Fruit fly (Drosophila melanogaster) whole organism, embryonic: ENCODE measurements around the gene dock.

Experiments
- Abd-B ChIP-seq: fragments of 200-800 bp; sonication (Bioruptor generic); optimal IDR thresholded peaks from 2 replicates; lab custom pipeline; 2018; ENCODE audit warnings: missing biosample characterization, mild to moderate bottlenecking, missing genetic modification characterization, moderate library complexity
- CG10366 ChIP-seq: fragments of 200-800 bp; sonication (Bioruptor generic); IDR thresholded peaks from 2 replicates; pipeline ENCODE4 v1.3.6; 2022; ENCODE audit warnings: missing biosample characterization, missing genetic modification characterization
- CG11560 ChIP-seq: fragments of 200-800 bp; sonication (Bioruptor generic); IDR thresholded peaks from 3 replicates; pipeline ENCODE4 v1.3.6; 2022; ENCODE audit warnings: missing biosample characterization, missing genetic modification characterization
- CG12236 ChIP-seq: fragments of 200-800 bp; sonication (Bioruptor generic); optimal IDR thresholded peaks from 2 replicates; lab custom pipeline; 2016; ENCODE audit warnings: missing biosample characterization, missing genetic modification characterization
- CG12942 ChIP-seq: fragments of 200-800 bp; sonication (Bioruptor generic); optimal IDR thresholded peaks from 3 replicates; lab custom pipeline; 2016; ENCODE audit warnings: missing biosample characterization, missing genetic modification characterization
- CG13296 ChIP-seq: fragments of 200-800 bp; sonication (Bioruptor generic); optimal IDR thresholded peaks from 3 replicates; lab custom pipeline; 2018; ENCODE audit warnings: missing biosample characterization, mild to moderate bottlenecking, missing genetic modification characterization
- CG15011 ChIP-seq: fragments of 200-800 bp; sonication (Bioruptor generic); optimal IDR thresholded peaks from 3 replicates; lab custom pipeline; 2018; ENCODE audit warnings: missing biosample characterization, mild to moderate bottlenecking, missing genetic modification characterization
- CG15514 ChIP-seq: fragments of 200-800 bp; sonication (Bioruptor generic); optimal IDR thresholded peaks from 3 replicates; lab custom pipeline; 2017; ENCODE audit warnings: missing biosample characterization, missing genetic modification characterization, mild to moderate bottlenecking, moderate library complexity, missing genetic modification reagents
- CG1602 ChIP-seq: fragments of 200-800 bp; sonication (Bioruptor generic); optimal IDR thresholded peaks from 3 replicates; lab custom pipeline; 2016; ENCODE audit warnings: missing biosample characterization, missing genetic modification characterization
- CG17829 ChIP-seq: fragments of 200-800 bp; optimal IDR thresholded peaks from 2 replicates; lab custom pipeline; 2019; ENCODE audit warnings: missing biosample characterization, mild to moderate bottlenecking, missing genetic modification characterization, moderate library complexity
- CG3281 ChIP-seq: fragments of 200-800 bp; sonication (Bioruptor generic); optimal IDR thresholded peaks from 3 replicates; lab custom pipeline; 2017; ENCODE audit warnings: missing biosample characterization, mild to moderate bottlenecking, missing genetic modification characterization
- CG34422 ChIP-seq: fragments of 200-800 bp; sonication (Bioruptor generic); IDR thresholded peaks from 3 replicates; pipeline ENCODE4 v1.3.6; 2022; ENCODE audit warnings: missing biosample characterization, missing genetic modification characterization
- CG4282 ChIP-seq: fragments of 200-800 bp; sonication (Bioruptor generic); optimal IDR thresholded peaks from 2 replicates; lab custom pipeline; 2016; ENCODE audit warnings: missing biosample characterization, missing genetic modification characterization
- CG4404 ChIP-seq: fragments of 200-800 bp; sonication (Bioruptor generic); IDR thresholded peaks from 2 replicates; pipeline ENCODE4 v1.3.6; 2022; ENCODE audit warnings: missing biosample characterization, missing genetic modification characterization
- CG5180 ChIP-seq: fragments of 200-800 bp; sonication (Bioruptor generic); optimal IDR thresholded peaks from 3 replicates; lab custom pipeline; 2017; ENCODE audit warnings: missing biosample characterization, missing genetic modification characterization, mild to moderate bottlenecking, moderate library complexity, missing genetic modification reagents
- CG5953 ChIP-seq: fragments of 200-800 bp; sonication (Bioruptor generic); IDR thresholded peaks from 2 replicates; pipeline ENCODE4 v1.3.6; 2022; ENCODE audit warnings: missing biosample characterization, missing genetic modification characterization
- CG6813 ChIP-seq: fragments of 200-800 bp; sonication (Bioruptor generic); optimal IDR thresholded peaks from 2 replicates; lab custom pipeline; 2017; ENCODE audit warnings: missing biosample characterization, missing genetic modification characterization, mild to moderate bottlenecking, moderate library complexity, missing genetic modification reagents
- CkIIα-i1 ChIP-seq: fragments of 200-800 bp; sonication (Bioruptor generic); IDR thresholded peaks from 2 replicates; pipeline ENCODE4 v1.3.6; 2022; ENCODE audit warnings: missing biosample characterization, missing genetic modification characterization
- Doc3 ChIP-seq: fragments of 200-800 bp; sonication (Bioruptor generic); IDR thresholded peaks from 3 replicates; pipeline ENCODE4 v1.3.6; 2022; ENCODE audit warnings: missing biosample characterization, missing genetic modification characterization; ENCODE audit not compliant: partially characterized antibody
- H15 ChIP-seq: fragments of 200-800 bp; sonication (Bioruptor generic); IDR thresholded peaks from 3 replicates; pipeline ENCODE4 v1.3.6; 2022; ENCODE audit warnings: missing biosample characterization, missing genetic modification characterization
- H2.0 ChIP-seq: fragments of 200-800 bp; sonication (Bioruptor generic); IDR thresholded peaks from 2 replicates; pipeline ENCODE4 v1.3.6; 2022; ENCODE audit warnings: missing biosample characterization, missing genetic modification characterization
- Hr78 ChIP-seq, 2 experiments: fragments of 200-800 bp in 1 of 2; fragments of >200 bp in 1 of 2; sonication (Bioruptor generic) in 1 of 2; optimal IDR thresholded peaks; 2 replicates each; lab custom pipeline; 2017 to 2019; ENCODE audit warnings: missing biosample characterization in 2 of 2, missing genetic modification characterization in 2 of 2, mild to moderate bottlenecking in 1 of 2, moderate library complexity in 1 of 2
- Lhr ChIP-seq: fragments of 200-800 bp; sonication (Bioruptor generic); optimal IDR thresholded peaks from 3 replicates; lab custom pipeline; 2017; ENCODE audit warnings: mild to moderate bottlenecking, missing biosample characterization, missing genetic modification reagents, missing genetic modification characterization
- Opbp ChIP-seq: fragments of 200-800 bp; sonication (Bioruptor generic); IDR thresholded peaks from 3 replicates; pipeline ENCODE4 v1.3.6; 2022; ENCODE audit warnings: missing biosample characterization, missing genetic modification characterization; ENCODE audit not compliant: partially characterized antibody
- Scr ChIP-seq: fragments of 200-800 bp; sonication (Bioruptor generic); IDR thresholded peaks from 2 replicates; pipeline ENCODE4 v1.3.6; 2022; ENCODE audit warnings: missing biosample characterization, missing genetic modification characterization; ENCODE audit not compliant: partially characterized antibody
- Sin3A ChIP-seq: fragments of >200 bp; optimal IDR thresholded peaks from 2 replicates; lab custom pipeline; 2018
- Xbp1 ChIP-seq: fragments of 200-800 bp; sonication (Bioruptor generic); optimal IDR thresholded peaks from 3 replicates; lab custom pipeline; 2016; ENCODE audit warnings: missing biosample characterization, mild to moderate bottlenecking, missing genetic modification characterization
- amos ChIP-seq: fragments of 200-800 bp; sonication (Bioruptor generic); IDR thresholded peaks from 2 replicates; pipeline ENCODE4 v1.3.6; 2022; ENCODE audit warnings: missing biosample characterization, missing genetic modification characterization; ENCODE audit not compliant: partially characterized antibody
- cas ChIP-seq: fragments of 200-800 bp; sonication (Bioruptor generic); IDR thresholded peaks from 2 replicates; pipeline ENCODE4 v1.3.6; 2022; ENCODE audit warnings: missing biosample characterization, missing genetic modification characterization
- cato ChIP-seq: fragments of 200-800 bp; sonication (Bioruptor generic); optimal IDR thresholded peaks from 2 replicates; lab custom pipeline; 2016; ENCODE audit warnings: missing biosample characterization, missing genetic modification characterization, borderline replicate concordance
- chn ChIP-seq: fragments of 200-800 bp; sonication (Bioruptor generic); optimal IDR thresholded peaks from 2 replicates; lab custom pipeline; 2016; ENCODE audit warnings: missing biosample characterization, missing genetic modification characterization
- crc ChIP-seq: fragments of 200-800 bp; sonication (Bioruptor generic); optimal IDR thresholded peaks from 2 replicates; lab custom pipeline; 2016; ENCODE audit warnings: missing biosample characterization, missing genetic modification characterization
- dysf ChIP-seq: fragments of 200-800 bp; sonication (Bioruptor generic); IDR thresholded peaks from 3 replicates; pipeline ENCODE4 v1.3.6; 2022; ENCODE audit warnings: missing biosample characterization, missing genetic modification characterization
- ftz-f1 ChIP-seq: fragments of 200-800 bp; sonication (Bioruptor generic); optimal IDR thresholded peaks from 2 replicates; lab custom pipeline; 2016; ENCODE audit warnings: missing biosample characterization, missing genetic modification characterization
- gsb ChIP-seq: fragments of 200-800 bp; sonication (Bioruptor generic); IDR thresholded peaks from 2 replicates; pipeline ENCODE4 v1.3.6; 2022; ENCODE audit warnings: missing biosample characterization, missing genetic modification characterization
- h ChIP-seq: fragments of >200 bp; optimal IDR thresholded peaks from 2 replicates; lab custom pipeline; 2017
- hbn ChIP-seq: fragments of 200-800 bp; sonication (Bioruptor generic); IDR thresholded peaks from 2 replicates; pipeline ENCODE4 v1.3.6; 2022; ENCODE audit warnings: missing biosample characterization, missing genetic modification characterization; ENCODE audit not compliant: partially characterized antibody
- kah ChIP-seq: fragments of 200-800 bp; sonication (Bioruptor generic); optimal IDR thresholded peaks from 2 replicates; lab custom pipeline; 2018; ENCODE audit warnings: missing biosample characterization, mild to moderate bottlenecking, missing genetic modification characterization
- lilli ChIP-seq: fragments of 200-800 bp; sonication (Bioruptor generic); optimal IDR thresholded peaks from 3 replicates; lab custom pipeline; 2016; ENCODE audit warnings: missing biosample characterization, missing genetic modification characterization
- mam ChIP-seq: fragments of 200-800 bp; sonication (Bioruptor generic); optimal IDR thresholded peaks from 3 replicates; lab custom pipeline; 2016; ENCODE audit warnings: missing biosample characterization, missing genetic modification characterization
- prd ChIP-seq, 3 experiments: fragments of >200 bp in 2 of 3; fragments of 200-800 bp in 1 of 3; sonication (Bioruptor generic) in 1 of 3; optimal IDR thresholded peaks in 2 of 3; IDR thresholded peaks in 1 of 3; 2 replicates in 2 of 3; 3 replicates in 1 of 3; pipeline versions ENCODE4 v1.3.6 to Lab custom; 2017 to 2022; ENCODE audit warnings: missing biosample characterization in 1 of 3, missing genetic modification characterization in 1 of 3
- ranshi ChIP-seq: fragments of 200-800 bp; sonication (Bioruptor generic); IDR thresholded peaks from 2 replicates; pipeline ENCODE4 v1.3.6; 2022; ENCODE audit warnings: missing biosample characterization, missing genetic modification characterization
- sima ChIP-seq: fragments of 200-800 bp; sonication (Bioruptor generic); optimal IDR thresholded peaks from 2 replicates; lab custom pipeline; 2016; ENCODE audit warnings: missing biosample characterization, missing genetic modification characterization
- tap ChIP-seq: fragments of 200-800 bp; optimal IDR thresholded peaks from 3 replicates; lab custom pipeline; 2019; ENCODE audit warnings: missing biosample characterization, mild to moderate bottlenecking, missing genetic modification characterization, moderate library complexity
- tin ChIP-seq: fragments of 200-800 bp; sonication (Bioruptor generic); optimal IDR thresholded peaks from 3 replicates; lab custom pipeline; 2016; ENCODE audit warnings: missing biosample characterization, missing genetic modification characterization
- tx ChIP-seq: fragments of 200-800 bp; sonication (Bioruptor generic); optimal IDR thresholded peaks from 2 replicates; lab custom pipeline; 2016; ENCODE audit warnings: missing biosample characterization, missing genetic modification characterization
- unc-4 ChIP-seq: fragments of 200-800 bp; sonication (Bioruptor generic); IDR thresholded peaks from 2 replicates; pipeline ENCODE4 v1.3.6; 2022; ENCODE audit warnings: missing biosample characterization, missing genetic modification characterization; ENCODE audit not compliant: partially characterized antibody
- vnd ChIP-seq: fragments of 200-800 bp; sonication (Bioruptor generic); IDR thresholded peaks from 3 replicates; pipeline ENCODE4 v1.3.6; 2022; ENCODE audit warnings: missing biosample characterization, missing genetic modification characterization; ENCODE audit not compliant: partially characterized antibody
- zf30C ChIP-seq: fragments of 200-800 bp; sonication (Bioruptor generic); optimal IDR thresholded peaks from 3 replicates; lab custom pipeline; 2018; ENCODE audit warnings: missing biosample characterization, mild to moderate bottlenecking, missing genetic modification characterization

dock gene

dm6 chr2L:852647-853111 is 26.9 kb downstream of the dock start, which contains the start of the genes CG4291 and kraken (continued):
- TF ChIP-seq unc-4 (GFP tag; lab: Robert Waterston, UW) (peak; percentile 22; the same call in 1 of the 2 replicates), ftz-f1 (GFP tag; lab: Kevin White, UChicago) (peak; percentile 57), CG3281 (GFP tag; lab: Kevin White, UChicago) (peak; percentile 37), mam (GFP tag; lab: Kevin White, UChicago) (peak; percentile 59), CG4404 (GFP tag; lab: Robert Waterston, UW) (peak; percentile 14; the same call in 1 of the 2 replicates), CG6813 (no peak), CG15011 (GFP tag; lab: Kevin White, UChicago) (no peak), hbn (GFP tag; lab: Robert Waterston, UW) (peak; percentile 12; the same call in 1 of the 2 replicates), amos (GFP tag; lab: Robert Waterston, UW) (peak; percentile 36; the same call in 1 of the 2 replicates), CG4282 (no peak), prd (optimal IDR thresholded peaks at IDR 0.05; lab: Kevin White, UChicago) (no peak), prd (GFP tag; IDR thresholded peaks at IDR 0.05; lab: Robert Waterston, UW) (peak; percentile 55; the same call in 2 of the 3 replicates), Scr (GFP tag; lab: Robert Waterston, UW) (peak; percentile 44; the same call in 1 of the 2 replicates), H2.0 (GFP tag; lab: Robert Waterston, UW) (peak; percentile 53; the same call in 1 of the 2 replicates), ranshi (peak; percentile 33; the same call in 1 of the 2 replicates), Sin3A (lab: Kevin White, UChicago) (peak; percentile 34), sima (GFP tag; lab: Kevin White, UChicago) (no peak), Doc3 (no peak), CG1602 (GFP tag; lab: Kevin White, UChicago) (peak; percentile 29), CG34422 (GFP tag; lab: Robert Waterston, UW) (peak; percentile 80; the same call in 2 of the 3 replicates), tin (GFP tag; lab: Kevin White, UChicago) (peak; percentile 24), cas (GFP tag; lab: Robert Waterston, UW) (no peak), zf30C (GFP tag; lab: Kevin White, UChicago) (no peak), H15 (GFP tag; lab: Robert Waterston, UW) (peak; percentile 18; the same call in 1 of the 3 replicates), CG12236 (GFP tag; lab: Kevin White, UChicago) (no peak), Hr78 (GFP tag; optimal IDR thresholded peaks at IDR 0.05; lab: Kevin White, UChicago) (peak in 1 of 2 experiments; percentile 84), lilli (peak; percentile 78), chn (GFP tag; lab: Kevin White, UChicago) (peak; percentile 67), crc (GFP tag; lab: Kevin White, UChicago) (peak; percentile 32), tap (tag; lab: Kevin White, UChicago) (peak; percentile 51), CkIIα-i1 (GFP tag; lab: Robert Waterston, UW) (no peak), CG10366 (GFP tag; lab: Robert Waterston, UW) (peak; percentile 46), Xbp1 (GFP tag; lab: Kevin White, UChicago) (peak; percentile 68), cato (GFP tag; lab: Kevin White, UChicago) (no peak), CG15514 (peak; percentile 88), CG5180 (no peak), vnd (GFP tag; lab: Robert Waterston, UW) (no peak), Abd-B (GFP tag; lab: Kevin White, UChicago) (no peak), dysf (GFP tag; lab: Robert Waterston, UW) (peak; percentile 60; the same call in 2 of the 3 replicates), tx (GFP tag; lab: Kevin White, UChicago) (peak; percentile 11), CG13296 (GFP tag; lab: Kevin White, UChicago) (peak; percentile 63), gsb (peak; percentile 38), CG5953 (0 out of 2 replicates have a peak, but pooled peaks have one; percentile 37), h (lab: Kevin White, UChicago) (no peak), CG12942 (peak; percentile 15), Opbp (GFP tag; lab: Robert Waterston, UW) (peak; percentile 70), kah (GFP tag; lab: Kevin White, UChicago) (peak; percentile 57), CG11560 (tag; lab: Robert Waterston, UW) (no peak; the same call in 2 of the 3 replicates), Lhr (GFP tag; lab: Kevin White, UChicago) (peak; percentile 23), CG17829 (tag; lab: Kevin White, UChicago) (peak; percentile 70)
